Worm (Caenorhabditis elegans) whole organism, early embryonic: ENCODE data around the gene gst-44.

Source experiments
- B0310.2 ChIP-seq: sonication (generic microtip); optimal IDR thresholded peaks from 2 replicates; lab custom pipeline; 2016; ENCODE audit warnings: mild to moderate bottlenecking, missing genetic modification characterization, missing compliant biosample characterization
- F13C5.2 ChIP-seq: sonication (generic microtip); optimal IDR thresholded peaks from 2 replicates; lab custom pipeline; 2017; ENCODE audit warnings: mild to moderate bottlenecking, missing genetic modification characterization, inconsistent platforms, missing compliant biosample characterization
- aly-1 ChIP-seq: sonication (generic microtip); optimal IDR thresholded peaks from 2 replicates; lab custom pipeline; 2016; ENCODE audit warnings: missing genetic modification characterization, missing compliant biosample characterization
- ama-1 ChIP-seq: fragments of 150-350 bp; optimal IDR thresholded peaks from 2 replicates; lab custom pipeline; 2014
- ceh-13 ChIP-seq: fragments of 200-800 bp; sonication (Bioruptor generic); optimal IDR thresholded peaks from 2 replicates; lab custom pipeline; 2018; ENCODE audit warnings: mild to moderate bottlenecking, missing genetic modification characterization, missing compliant biosample characterization
- ceh-36 ChIP-seq: sonication (generic microtip); optimal IDR thresholded peaks from 2 replicates; lab custom pipeline; 2016; ENCODE audit warnings: missing genetic modification characterization, inconsistent platforms, missing compliant biosample characterization
- ets-7 ChIP-seq: sonication (generic microtip); optimal IDR thresholded peaks from 2 replicates; lab custom pipeline; 2016; ENCODE audit warnings: missing genotype, missing genetic modification characterization, missing compliant biosample characterization
- flt-1 ChIP-seq: fragments of 200-800 bp; sonication (Bioruptor generic); IDR thresholded peaks from 2 replicates; pipeline ENCODE4 v1.3.6; 2022; ENCODE audit warnings: missing genetic modification characterization, missing compliant biosample characterization
- hmbx-1 ChIP-seq: sonication (generic microtip); optimal IDR thresholded peaks from 2 replicates; lab custom pipeline; 2016; ENCODE audit warnings: mild to moderate bottlenecking, missing genetic modification characterization, missing compliant biosample characterization
- hmg-4 ChIP-seq: fragments of 200-800 bp; sonication (Bioruptor generic); optimal IDR thresholded peaks from 2 replicates; lab custom pipeline; 2018; ENCODE audit warnings: mild to moderate bottlenecking, missing genetic modification characterization, missing compliant biosample characterization
- hnd-1 ChIP-seq: sonication (generic microtip); optimal IDR thresholded peaks from 2 replicates; lab custom pipeline; 2016; ENCODE audit warnings: missing genetic modification characterization, missing compliant biosample characterization
- pes-1 ChIP-seq: fragments of 200-800 bp; sonication (Bioruptor generic); IDR thresholded peaks from 2 replicates; pipeline ENCODE4 v1.3.6; 2022; ENCODE audit warnings: missing genetic modification reagents, missing genetic modification characterization, missing compliant biosample characterization
- scrt-1 ChIP-seq: fragments of 200-800 bp; sonication (Bioruptor generic); IDR thresholded peaks from 2 replicates; pipeline ENCODE4 v1.3.6; 2022; ENCODE audit warnings: missing genetic modification characterization, missing compliant biosample characterization
- sea-1 ChIP-seq: fragments of 200-800 bp; sonication (Bioruptor generic); conservative IDR thresholded peaks from 2 replicates; pipeline ENCODE4 v1.3.6; 2022; ENCODE audit warnings: missing genetic modification characterization, missing compliant biosample characterization
- tbx-11 ChIP-seq: fragments of 200-800 bp; sonication (Bioruptor generic); IDR thresholded peaks from 2 replicates; pipeline ENCODE4 v1.3.6; 2022; ENCODE audit warnings: missing genetic modification characterization, missing compliant biosample characterization
- tbx-37 ChIP-seq: fragments of 200-800 bp; sonication (Bioruptor generic); conservative IDR thresholded peaks from 2 replicates; pipeline ENCODE4 v1.3.6; 2022; ENCODE audit warnings: missing genetic modification reagents, missing genetic modification characterization, missing compliant biosample characterization
- tra-4 ChIP-seq: sonication (generic microtip); optimal IDR thresholded peaks from 2 replicates; lab custom pipeline; 2017; ENCODE audit warnings: missing genetic modification characterization, missing compliant biosample characterization

gst-44 gene

ce11 chrV:16395131-16395530 is 4.4 kb downstream of the gst-44 start, which contains the start of gene F13A7.11:
Gene F13A7.11 (minus strand): TSS chrV:16395304.
- no peak for TF ChIP-seq aly-1 (tag; lab: Kevin White, UChicago)
- TF ChIP-seq hmg-4 (GFP tag; lab: Kevin White, UChicago): no peak
- TF ChIP-seq B0310.2 (tag; lab: Kevin White, UChicago): no peak
- no peak for TF ChIP-seq tra-4 (tag; lab: Kevin White, UChicago)
- no peak for TF ChIP-seq pes-1 (GFP tag; lab: Robert Waterston, UW)
- no peak for TF ChIP-seq ceh-36 (tag; lab: Kevin White, UChicago)
- no peak for TF ChIP-seq ama-1 (lab: Kevin White, UChicago)
- TF ChIP-seq tbx-11 (GFP tag; lab: Robert Waterston, UW): no peak
- TF ChIP-seq hnd-1 (tag; lab: Kevin White, UChicago): no peak
- no peak for TF ChIP-seq scrt-1 (GFP tag; lab: Robert Waterston, UW)
- TF ChIP-seq F13C5.2 (tag; lab: Kevin White, UChicago): no peak
- TF ChIP-seq hmbx-1: no peak
- no peak for TF ChIP-seq ceh-13
- no peak for TF ChIP-seq sea-1

DNA sequence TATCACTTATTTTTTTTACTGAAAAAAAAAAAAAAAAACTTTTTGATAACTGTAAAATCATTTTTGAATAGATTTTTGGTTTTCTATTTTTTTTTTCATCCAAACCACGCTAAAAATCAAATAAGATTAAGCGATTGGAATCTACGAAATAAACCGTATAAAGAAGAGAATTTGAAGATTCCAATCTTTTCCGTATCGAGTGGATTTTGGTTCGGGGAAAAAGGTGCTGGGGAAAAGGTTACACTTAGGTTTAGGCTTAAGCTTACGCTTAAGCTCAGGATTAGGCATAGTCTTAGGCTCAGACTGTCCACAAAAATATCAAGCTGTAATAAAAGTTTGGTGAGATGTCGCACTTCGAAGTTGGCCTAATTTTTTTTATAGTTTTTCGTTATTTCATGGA is 5.0 kb downstream of the gst-44 start, which contains the start of gene F13A7.12:
F13A7.12 (plus strand) TSS at position 301 of the 400 bp plus-strand sequence.
- TF ChIP-seq ceh-36 (tag; lab: Kevin White, UChicago) (no peak), scrt-1 (GFP tag; lab: Robert Waterston, UW) (no peak), tbx-37 (GFP tag; lab: Robert Waterston, UW) (no peak), F13C5.2 (tag; lab: Kevin White, UChicago) (no peak), hmbx-1 (no peak), B0310.2 (tag; lab: Kevin White, UChicago) (no peak), flt-1 (GFP tag; lab: Robert Waterston, UW) (no peak), pes-1 (GFP tag; lab: Robert Waterston, UW) (no peak), tbx-11 (GFP tag; lab: Robert Waterston, UW) (no peak), hmg-4 (GFP tag; lab: Kevin White, UChicago) (no peak), aly-1 (tag; lab: Kevin White, UChicago) (no peak), ets-7 (tag; lab: Kevin White, UChicago) (no peak)

ce11 chrV:16399388-16399787 is 8.7 kb downstream of the gst-44 start, which contains the start of gene sre-36:
Gene sre-36 (plus strand): TSS chrV:16399688.
- TF ChIP-seq hmbx-1: no peak
- TF ChIP-seq aly-1 (tag; lab: Kevin White, UChicago): no peak
- TF ChIP-seq ama-1 (lab: Kevin White, UChicago): no peak
- TF ChIP-seq tbx-37 (GFP tag; lab: Robert Waterston, UW): no peak
- TF ChIP-seq ceh-13: no peak
- TF ChIP-seq pes-1 (GFP tag; lab: Robert Waterston, UW): no peak
- no peak for TF ChIP-seq B0310.2 (tag; lab: Kevin White, UChicago)
- no peak for TF ChIP-seq sea-1
- no peak for TF ChIP-seq F13C5.2 (tag; lab: Kevin White, UChicago)
- no peak for TF ChIP-seq hmg-4 (GFP tag; lab: Kevin White, UChicago)
- no peak for TF ChIP-seq scrt-1 (GFP tag; lab: Robert Waterston, UW)
- no peak for TF ChIP-seq ceh-36 (tag; lab: Kevin White, UChicago)
- TF ChIP-seq flt-1 (GFP tag; lab: Robert Waterston, UW): no peak
- no peak for TF ChIP-seq tra-4 (tag; lab: Kevin White, UChicago)

ce11 chrV:16401519-16401918 is 10.8 kb downstream of the gst-44 start, which contains the start of gene F13A7.14:
Gene F13A7.14 (plus strand): TSS chrV:16401891.
- TF ChIP-seq hnd-1 (tag; lab: Kevin White, UChicago) (no peak), tbx-11 (GFP tag; lab: Robert Waterston, UW) (no peak), pes-1 (GFP tag; lab: Robert Waterston, UW) (peak; percentile 64), ceh-13 (no peak), ceh-36 (tag; lab: Kevin White, UChicago) (no peak), F13C5.2 (tag; lab: Kevin White, UChicago) (no peak), sea-1 (no peak), tbx-37 (GFP tag; lab: Robert Waterston, UW) (peak; percentile 84), flt-1 (GFP tag; lab: Robert Waterston, UW) (no peak), hmg-4 (GFP tag; lab: Kevin White, UChicago) (peak; percentile 19), B0310.2 (tag; lab: Kevin White, UChicago) (no peak), scrt-1 (GFP tag; lab: Robert Waterston, UW) (no peak)

ce11 chrV:16403974-16404373 is 13.3 kb downstream of the gst-44 start, which contains the start of gene syp-1:
Gene syp-1 (plus strand): TSS chrV:16404274.
- TF ChIP-seq ceh-36 (tag; lab: Kevin White, UChicago) (no peak), scrt-1 (GFP tag; lab: Robert Waterston, UW) (no peak), hmg-4 (GFP tag; lab: Kevin White, UChicago) (no peak), ceh-13 (no peak), flt-1 (GFP tag; lab: Robert Waterston, UW) (no peak), ets-7 (tag; lab: Kevin White, UChicago) (no peak), ama-1 (lab: Kevin White, UChicago) (no peak), tra-4 (tag; lab: Kevin White, UChicago) (no peak), B0310.2 (tag; lab: Kevin White, UChicago) (no peak)

DNA sequence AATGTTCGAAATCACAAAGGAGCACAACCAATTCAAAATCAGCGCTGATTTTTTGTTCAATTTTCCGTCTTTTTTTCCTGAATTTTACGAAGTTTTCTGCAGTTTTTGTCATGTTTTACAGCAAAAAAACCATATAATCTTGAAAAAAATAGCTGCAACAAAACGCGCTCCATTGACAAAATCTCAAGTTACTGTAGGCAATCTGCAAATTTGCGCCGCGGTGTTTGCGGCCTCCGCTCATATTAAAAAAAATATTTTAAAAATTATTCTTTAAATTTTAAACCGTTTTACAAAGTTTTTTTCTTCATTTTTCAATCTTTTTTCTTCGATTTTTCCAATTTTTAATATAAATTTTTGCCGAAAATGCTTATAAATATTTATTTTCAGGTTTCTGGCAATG is 14.7 kb downstream of the gst-44 start:
- TF ChIP-seq tra-4 (tag; lab: Kevin White, UChicago) (no peak), ceh-13 (no peak), hnd-1 (tag; lab: Kevin White, UChicago) (no peak), tbx-11 (GFP tag; lab: Robert Waterston, UW) (no peak), hmg-4 (GFP tag; lab: Kevin White, UChicago) (no peak), sea-1 (no peak), ama-1 (lab: Kevin White, UChicago) (no peak), ets-7 (tag; lab: Kevin White, UChicago) (no peak), hmbx-1 (no peak), B0310.2 (tag; lab: Kevin White, UChicago) (no peak), F13C5.2 (tag; lab: Kevin White, UChicago) (no peak), scrt-1 (GFP tag; lab: Robert Waterston, UW) (no peak), aly-1 (tag; lab: Kevin White, UChicago) (no peak), flt-1 (GFP tag; lab: Robert Waterston, UW) (no peak), ceh-36 (tag; lab: Kevin White, UChicago) (no peak), pes-1 (GFP tag; lab: Robert Waterston, UW) (no peak)
